Worm (Caenorhabditis elegans): ENCODE results near the gene try-12.

- TF ChIP-seq pqm-1 (tag; optimal IDR thresholded peaks at IDR 0.05) (no peak), ceh-82 (tag; optimal IDR thresholded peaks at IDR 0.05) (no peak)
Observed at ce11 chrV:7403501-7403900, 45.7 kb upstream of the try-12 start.

Data from whole organism, L3 larva.